Fruit fly (Drosophila melanogaster) whole organism, embryonic: ENCODE measurements around the gene CG42399.

ENCODE experiments used
- Atf3 ChIP-seq: fragments of 200-800 bp; sonication (Bioruptor generic); optimal IDR thresholded peaks from 3 replicates; lab custom pipeline; 2016; ENCODE audit warnings: missing biosample characterization, missing genetic modification characterization
- CG12219 ChIP-seq: fragments of 200-800 bp; sonication (Bioruptor generic); optimal IDR thresholded peaks from 3 replicates; lab custom pipeline; 2018; ENCODE audit warnings: missing biosample characterization, mild to moderate bottlenecking, missing genetic modification characterization
- CG12659 ChIP-seq: fragments of 200-800 bp; sonication (Bioruptor generic); optimal IDR thresholded peaks from 3 replicates; lab custom pipeline; 2017; ENCODE audit warnings: mild to moderate bottlenecking, missing biosample characterization, missing genetic modification reagents, missing genetic modification characterization
- CG14860 ChIP-seq: fragments of 200-800 bp; sonication (Bioruptor generic); IDR thresholded peaks from 3 replicates; pipeline ENCODE4 v1.3.6; 2022; ENCODE audit warnings: missing biosample characterization, missing genetic modification characterization; ENCODE audit not compliant: partially characterized antibody
- CG14965 ChIP-seq: fragments of 200-800 bp; sonication (Bioruptor generic); optimal IDR thresholded peaks from 2 replicates; lab custom pipeline; 2016; ENCODE audit warnings: missing biosample characterization, missing genetic modification characterization, borderline replicate concordance
- CG15011 ChIP-seq: fragments of 200-800 bp; sonication (Bioruptor generic); optimal IDR thresholded peaks from 3 replicates; lab custom pipeline; 2018; ENCODE audit warnings: missing biosample characterization, mild to moderate bottlenecking, missing genetic modification characterization
- CG1603 ChIP-seq: fragments of 200-800 bp; sonication (Bioruptor generic); optimal IDR thresholded peaks from 2 replicates; lab custom pipeline; 2019; ENCODE audit warnings: missing biosample characterization, mild to moderate bottlenecking, missing genetic modification characterization, moderate library complexity
- CG1647 ChIP-seq: fragments of 200-800 bp; sonication (Bioruptor generic); optimal IDR thresholded peaks from 3 replicates; lab custom pipeline; 2016; ENCODE audit warnings: missing biosample characterization, missing genetic modification characterization
- CG16813 ChIP-seq: fragments of 200-800 bp; sonication (Bioruptor generic); IDR thresholded peaks from 3 replicates; pipeline ENCODE4 v1.3.6; 2022; ENCODE audit warnings: missing biosample characterization, missing genetic modification characterization; ENCODE audit not compliant: partially characterized antibody
- CG17361 ChIP-seq: fragments of 200-800 bp; sonication (Bioruptor generic); IDR thresholded peaks from 3 replicates; pipeline ENCODE4 v1.3.6; 2022; ENCODE audit warnings: missing biosample characterization, missing genetic modification characterization
- CG18599 ChIP-seq: fragments of 200-800 bp; sonication (Bioruptor generic); optimal IDR thresholded peaks from 3 replicates; lab custom pipeline; 2017; ENCODE audit warnings: missing biosample characterization, missing genetic modification characterization, mild to moderate bottlenecking, moderate library complexity, missing genetic modification reagents
- CG2120 ChIP-seq: fragments of 200-800 bp; sonication (Bioruptor generic); optimal IDR thresholded peaks from 3 replicates; lab custom pipeline; 2016; ENCODE audit warnings: missing biosample characterization, missing genetic modification characterization
- CG2199 ChIP-seq: fragments of 200-800 bp; sonication (Bioruptor generic); IDR thresholded peaks from 3 replicates; pipeline ENCODE4 v1.3.6; 2022; ENCODE audit warnings: missing biosample characterization, missing genetic modification characterization
- CG2712 ChIP-seq: fragments of 200-800 bp; optimal IDR thresholded peaks from 3 replicates; lab custom pipeline; 2019; ENCODE audit warnings: missing biosample characterization, mild to moderate bottlenecking, missing genetic modification characterization, moderate library complexity
- CG30020 ChIP-seq: fragments of 200-800 bp; optimal IDR thresholded peaks from 2 replicates; lab custom pipeline; 2019; ENCODE audit warnings: missing biosample characterization, mild to moderate bottlenecking, missing genetic modification characterization, moderate library complexity
- CG30431 ChIP-seq: fragments of 200-800 bp; sonication (Bioruptor generic); optimal IDR thresholded peaks from 2 replicates; lab custom pipeline; 2017; ENCODE audit warnings: missing biosample characterization, missing genetic modification characterization
- CG31365 ChIP-seq: fragments of 200-800 bp; sonication (Bioruptor generic); optimal IDR thresholded peaks from 2 replicates; lab custom pipeline; 2018; ENCODE audit warnings: missing biosample characterization, mild to moderate bottlenecking, missing genetic modification characterization
- CG3847 ChIP-seq: fragments of 200-800 bp; sonication (Bioruptor generic); IDR thresholded peaks from 2 replicates; pipeline ENCODE4 v1.3.6; 2022; ENCODE audit warnings: missing biosample characterization, missing genetic modification characterization
- CG3995 ChIP-seq: fragments of 200-800 bp; sonication (Bioruptor generic); optimal IDR thresholded peaks from 3 replicates; lab custom pipeline; 2016; ENCODE audit warnings: missing biosample characterization, missing genetic modification characterization
- CG4328 ChIP-seq: fragments of 200-800 bp; sonication (Bioruptor generic); optimal IDR thresholded peaks from 3 replicates; lab custom pipeline; 2017; ENCODE audit warnings: missing biosample characterization, missing genetic modification reagents, missing genetic modification characterization
- CG5245 ChIP-seq: fragments of 200-800 bp; sonication (Bioruptor generic); optimal IDR thresholded peaks from 3 replicates; lab custom pipeline; 2016; ENCODE audit warnings: missing biosample characterization, missing genetic modification characterization
- CG6765 ChIP-seq: fragments of 200-800 bp; sonication (Bioruptor generic); optimal IDR thresholded peaks from 3 replicates; lab custom pipeline; 2017; ENCODE audit warnings: missing biosample characterization, mild to moderate bottlenecking, missing genetic modification characterization
- CG7987 ChIP-seq: fragments of 200-800 bp; sonication (Bioruptor generic); optimal IDR thresholded peaks from 2 replicates; lab custom pipeline; 2018; ENCODE audit warnings: missing biosample characterization, mild to moderate bottlenecking, missing genetic modification characterization, moderate library complexity
- CG8290 ChIP-seq, 3 experiments: fragments of 200-800 bp; sonication (Bioruptor generic); optimal IDR thresholded peaks; 2 replicates each; lab custom pipeline; 2016 to 2019; ENCODE audit warnings: missing biosample characterization in 3 of 3, missing genetic modification characterization in 3 of 3, mild to moderate bottlenecking in 2 of 3, moderate library complexity in 1 of 3
- CHES-1-like ChIP-seq: fragments of 200-800 bp; sonication (Bioruptor generic); optimal IDR thresholded peaks from 2 replicates; lab custom pipeline; 2016; ENCODE audit warnings: missing biosample characterization, missing genetic modification characterization
- Deaf1 ChIP-seq: fragments of 200-800 bp; optimal IDR thresholded peaks from 3 replicates; lab custom pipeline; 2019; ENCODE audit warnings: missing biosample characterization, mild to moderate bottlenecking, missing genetic modification characterization, moderate library complexity
- Hmr ChIP-seq: fragments of 200-800 bp; sonication (Bioruptor generic); optimal IDR thresholded peaks from 3 replicates; lab custom pipeline; 2017; ENCODE audit warnings: mild to moderate bottlenecking, missing biosample characterization, missing genetic modification reagents, missing genetic modification characterization
- Lim3 ChIP-seq: fragments of 200-800 bp; sonication (Bioruptor generic); IDR thresholded peaks from 2 replicates; pipeline ENCODE4 v1.3.6; 2022; ENCODE audit warnings: missing biosample characterization, missing genetic modification characterization
- MBD-R2 ChIP-seq: fragments of 200-800 bp; sonication (Bioruptor generic); IDR thresholded peaks from 2 replicates; pipeline ENCODE4 v1.3.6; 2022; ENCODE audit warnings: missing biosample characterization, missing genetic modification characterization
- Med ChIP-seq: fragments of 200-800 bp; sonication (Bioruptor generic); peaks from one replicate; lab custom pipeline; 2016; ENCODE audit warnings: missing biosample characterization, missing genetic modification characterization, mild to moderate bottlenecking, inconsistent platforms, moderate library complexity
- NK7.1 ChIP-seq: fragments of 200-800 bp; sonication (Bioruptor generic); optimal IDR thresholded peaks from 3 replicates; lab custom pipeline; 2016; ENCODE audit warnings: missing biosample characterization, missing genetic modification characterization
- Ptx1 ChIP-seq: fragments of 200-800 bp; sonication (Bioruptor generic); IDR thresholded peaks from 2 replicates; pipeline ENCODE4 v1.3.6; 2022; ENCODE audit warnings: missing biosample characterization, missing genetic modification characterization
- Six4 ChIP-seq: fragments of 200-800 bp; sonication (Bioruptor generic); optimal IDR thresholded peaks from 2 replicates; lab custom pipeline; 2016; ENCODE audit warnings: missing biosample characterization, missing genetic modification characterization
- Sry-δ ChIP-seq: fragments of 200-800 bp; sonication (Bioruptor generic); optimal IDR thresholded peaks from 2 replicates; lab custom pipeline; 2016; ENCODE audit warnings: missing biosample characterization, missing genetic modification characterization
- ab ChIP-seq: fragments of 200-800 bp; sonication (Bioruptor generic); optimal IDR thresholded peaks from 2 replicates; lab custom pipeline; 2016; ENCODE audit warnings: missing biosample characterization, missing genetic modification characterization
- bsh ChIP-seq, 2 experiments: fragments of 200-800 bp; sonication (Bioruptor generic); optimal IDR thresholded peaks; 2 replicates each; lab custom pipeline; 2017 to 2018; ENCODE audit warnings: mild to moderate bottlenecking in 2 of 2, missing biosample characterization in 2 of 2, missing genetic modification characterization in 2 of 2, moderate library complexity in 1 of 2
- caup ChIP-seq: fragments of 200-800 bp; sonication (Bioruptor generic); optimal IDR thresholded peaks from 3 replicates; lab custom pipeline; 2017; ENCODE audit warnings: missing biosample characterization, mild to moderate bottlenecking, missing genetic modification characterization, moderate library complexity; ENCODE audit not compliant: severe bottlenecking
- cg ChIP-seq: fragments of 200-800 bp; sonication (Bioruptor generic); optimal IDR thresholded peaks from 3 replicates; lab custom pipeline; 2019; ENCODE audit warnings: missing biosample characterization, mild to moderate bottlenecking, missing genetic modification characterization, moderate library complexity
- chinmo ChIP-seq: fragments of 200-800 bp; sonication (Bioruptor generic); IDR thresholded peaks from 4 replicates; pipeline ENCODE4 v1.3.6; 2022; ENCODE audit warnings: missing biosample characterization, missing genetic modification characterization; ENCODE audit not compliant: partially characterized antibody
- danr ChIP-seq: fragments of 200-800 bp; sonication (Bioruptor generic); IDR thresholded peaks from 2 replicates; pipeline ENCODE4 v1.3.6; 2022; ENCODE audit warnings: missing biosample characterization, missing genetic modification characterization
- dm ChIP-seq: fragments of 200-800 bp; sonication (Bioruptor generic); optimal IDR thresholded peaks from 3 replicates; lab custom pipeline; 2016; ENCODE audit warnings: missing biosample characterization, missing genetic modification characterization
- gce ChIP-seq: fragments of 200-800 bp; sonication (Bioruptor generic); IDR thresholded peaks from 3 replicates; pipeline ENCODE4 v1.3.6; 2022; ENCODE audit warnings: missing biosample characterization, missing genetic modification characterization
- ham ChIP-seq: fragments of 200-800 bp; sonication (Bioruptor generic); IDR thresholded peaks from 2 replicates; pipeline ENCODE4 v1.3.6; 2022; ENCODE audit warnings: missing biosample characterization, missing genetic modification characterization
- hb ChIP-seq: fragments of 200-800 bp; sonication (Bioruptor generic); IDR thresholded peaks from 3 replicates; pipeline ENCODE4 v1.3.6; 2022; ENCODE audit warnings: missing biosample characterization, missing genetic modification characterization; ENCODE audit not compliant: partially characterized antibody
- inv ChIP-seq: fragments of 200-800 bp; sonication (Bioruptor generic); IDR thresholded peaks from 2 replicates; pipeline ENCODE4 v1.3.6; 2022; ENCODE audit warnings: missing biosample characterization, missing genetic modification characterization; ENCODE audit not compliant: partially characterized antibody
- pfk ChIP-seq: fragments of 200-800 bp; sonication (Bioruptor generic); optimal IDR thresholded peaks from 2 replicates; lab custom pipeline; 2018; ENCODE audit warnings: missing biosample characterization, mild to moderate bottlenecking, missing genetic modification characterization, moderate library complexity
- pros ChIP-seq: fragments of 200-800 bp; sonication (Bioruptor generic); optimal IDR thresholded peaks from 3 replicates; lab custom pipeline; 2019; ENCODE audit warnings: missing biosample characterization, mild to moderate bottlenecking, missing genetic modification characterization, moderate library complexity
- slbo ChIP-seq: fragments of 200-800 bp; sonication (Bioruptor generic); IDR thresholded peaks from 2 replicates; pipeline ENCODE4 v1.3.6; 2022; ENCODE audit warnings: missing biosample characterization, missing genetic modification characterization

The CG42399 gene

DNA sequence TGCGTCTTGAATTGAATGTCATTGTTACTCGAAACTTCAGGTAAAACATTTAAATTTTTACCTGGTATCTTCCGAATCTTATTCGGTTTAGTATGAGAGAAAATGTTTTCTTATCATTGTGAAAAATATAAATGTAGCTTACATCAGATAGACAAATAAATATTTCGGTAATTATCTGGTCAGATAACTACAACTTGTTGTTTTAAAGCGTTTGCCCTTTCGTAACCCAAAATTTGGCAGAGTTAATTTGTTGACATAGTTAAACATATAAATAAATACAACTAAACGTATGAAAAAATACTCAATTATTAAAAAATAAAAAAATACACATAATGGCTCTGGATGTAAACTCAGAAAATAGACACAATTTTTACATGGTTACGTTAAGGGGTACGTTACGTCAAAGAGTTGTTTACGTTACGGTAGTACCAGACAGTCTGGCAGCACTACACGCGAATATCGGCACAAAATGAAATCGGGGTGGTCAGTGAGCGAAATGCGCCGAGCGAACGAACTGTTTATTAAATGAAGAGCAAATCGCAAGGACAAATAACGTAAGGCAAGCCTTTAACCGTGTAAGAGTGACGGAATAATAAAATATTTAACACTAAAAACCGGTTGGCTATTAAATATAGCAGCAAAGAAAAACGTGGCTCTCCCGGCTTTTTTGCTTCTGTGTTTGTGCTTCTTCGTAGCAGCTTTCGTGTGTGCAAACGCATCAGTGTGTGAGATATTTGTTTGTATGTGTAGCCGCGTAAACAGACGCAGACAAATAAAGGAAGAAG, 29.5 kb upstream of the CG42399 start (continued):
- no peak for TF ChIP-seq CG14965 (GFP tag; lab: Kevin White, UChicago)
- no peak for TF ChIP-seq CG31365
- TF ChIP-seq CG7987 (GFP tag; lab: Kevin White, UChicago): no peak
- TF ChIP-seq bsh (GFP tag; optimal IDR thresholded peaks at IDR 0.05; lab: Kevin White, UChicago): no peak
- peak; percentile 93 for TF ChIP-seq cg (GFP tag; lab: Kevin White, UChicago)
- no peak; the same call in 1 of the 2 replicates for TF ChIP-seq inv (GFP tag; lab: Robert Waterston, UW)
- TF ChIP-seq Hmr (GFP tag; lab: Kevin White, UChicago): peak; percentile 48
- TF ChIP-seq Six4 (GFP tag; lab: Kevin White, UChicago): no peak
- TF ChIP-seq Sry-δ: peak; percentile 9
- TF ChIP-seq Atf3: no peak
- TF ChIP-seq CG12219 (GFP tag; lab: Kevin White, UChicago): no peak
- TF ChIP-seq CG12659 (GFP tag; lab: Kevin White, UChicago): peak; percentile 35
- TF ChIP-seq CG8290 (GFP tag; optimal IDR thresholded peaks at IDR 0.05; lab: Kevin White, UChicago): no peak
- no peak for TF ChIP-seq CG8290 (tag; optimal IDR thresholded peaks at IDR 0.05; lab: Kevin White, UChicago)
- 0 out of 3 replicates have a peak, but pooled peaks have one; percentile 11 for TF ChIP-seq CG14860 (GFP tag; lab: Robert Waterston, UW)
- TF ChIP-seq CG17361 (GFP tag; lab: Robert Waterston, UW): no peak
- no peak for TF ChIP-seq CG3995 (GFP tag; lab: Kevin White, UChicago)
- no peak for TF ChIP-seq slbo (GFP tag; lab: Robert Waterston, UW)
- no peak for TF ChIP-seq CG5245 (GFP tag; lab: Kevin White, UChicago)
- TF ChIP-seq chinmo (GFP tag; lab: Robert Waterston, UW): 0 out of 4 replicates have a peak, but pooled peaks have one; percentile 75
- no peak for TF ChIP-seq NK7.1 (GFP tag; lab: Kevin White, UChicago)
- peak; percentile 2 for TF ChIP-seq CG18599 (GFP tag; lab: Kevin White, UChicago)
- TF ChIP-seq CG15011 (GFP tag; lab: Kevin White, UChicago): no peak
- no peak for TF ChIP-seq caup (GFP tag; lab: Kevin White, UChicago)
- TF ChIP-seq hb (GFP tag; lab: Robert Waterston, UW): no peak
- no peak for TF ChIP-seq gce
- no peak for TF ChIP-seq CG2199
- TF ChIP-seq CG30431 (GFP tag; lab: Kevin White, UChicago): no peak
- peak; percentile 40 for TF ChIP-seq CHES-1-like
- TF ChIP-seq ab (GFP tag; lab: Kevin White, UChicago): no peak
- peak; percentile 77 for TF ChIP-seq Med
- TF ChIP-seq CG6765 (GFP tag; lab: Kevin White, UChicago): no peak
- TF ChIP-seq CG2712 (tag; lab: Kevin White, UChicago): peak; percentile 28
- TF ChIP-seq CG4328 (GFP tag; lab: Kevin White, UChicago): no peak
- TF ChIP-seq Deaf1: no peak
- peak; percentile 74 for TF ChIP-seq pros (GFP tag; lab: Kevin White, UChicago)
- no peak for TF ChIP-seq ham (GFP tag; lab: Robert Waterston, UW)
- TF ChIP-seq pfk (GFP tag; lab: Kevin White, UChicago): no peak
- TF ChIP-seq Lim3 (GFP tag; lab: Robert Waterston, UW): no peak
- TF ChIP-seq CG1603: no peak
- TF ChIP-seq CG3847: no peak
- TF ChIP-seq danr: no peak
- no peak for TF ChIP-seq CG30020 (tag; lab: Kevin White, UChicago)
- TF ChIP-seq Ptx1 (GFP tag; lab: Robert Waterston, UW): no peak
- TF ChIP-seq CG2120 (GFP tag; lab: Kevin White, UChicago): no peak
- no peak for TF ChIP-seq CG1647 (GFP tag; lab: Kevin White, UChicago)
- peak; percentile 45; the same call in 1 of the 2 replicates for TF ChIP-seq MBD-R2
- peak; percentile 38; the same call in 2 of the 3 replicates for TF ChIP-seq CG16813
- TF ChIP-seq dm (GFP tag; lab: Kevin White, UChicago): peak; percentile 2
